Worm (Caenorhabditis elegans) whole organism, L1 larva: ENCODE results near the gene spe-51.
"Not testable (repeated sequence)": the region's sequence is repeated elsewhere in the genome, so short reads cannot be mapped to it uniquely, and the experiment has no call there.

Experiments
- ceh-82 ChIP-seq, 3 experiments: fragments of 150-350 bp in 1 of 3; sonication (generic microtip) in 2 of 3; optimal IDR thresholded peaks; 2 replicates each; lab custom pipeline; 2014 to 2017; ENCODE audit warnings: missing biosample characterization in 3 of 3, missing genetic modification characterization in 3 of 3
- egl-13 ChIP-seq: sonication (generic microtip); optimal IDR thresholded peaks from 2 replicates; lab custom pipeline; 2016; ENCODE audit warnings: missing genotype, missing genetic modification reagents, missing genetic modification characterization, missing compliant biosample characterization
- lin-13 ChIP-seq: fragments of 150-350 bp; optimal IDR thresholded peaks from 2 replicates; lab custom pipeline; 2014; ENCODE audit warnings: missing biosample characterization, missing genetic modification reagents, missing genetic modification characterization
- lsy-2 ChIP-seq, 2 experiments: fragments of 150-350 bp; optimal IDR thresholded peaks; 2 replicates each; lab custom pipeline; 2014; ENCODE audit warnings: missing biosample characterization in 2 of 2, missing genetic modification characterization in 2 of 2
- mdl-1 ChIP-seq, 2 experiments: fragments of 150-350 bp; optimal IDR thresholded peaks; 2 replicates each; lab custom pipeline; 2014 to 2017; ENCODE audit warnings: missing biosample characterization in 2 of 2, missing genetic modification characterization in 2 of 2, inconsistent platforms in 1 of 2
- nhr-28 ChIP-seq: fragments of 150-350 bp; optimal IDR thresholded peaks from 2 replicates; lab custom pipeline; 2014; ENCODE audit warnings: missing biosample characterization, missing genetic modification characterization

DNA sequence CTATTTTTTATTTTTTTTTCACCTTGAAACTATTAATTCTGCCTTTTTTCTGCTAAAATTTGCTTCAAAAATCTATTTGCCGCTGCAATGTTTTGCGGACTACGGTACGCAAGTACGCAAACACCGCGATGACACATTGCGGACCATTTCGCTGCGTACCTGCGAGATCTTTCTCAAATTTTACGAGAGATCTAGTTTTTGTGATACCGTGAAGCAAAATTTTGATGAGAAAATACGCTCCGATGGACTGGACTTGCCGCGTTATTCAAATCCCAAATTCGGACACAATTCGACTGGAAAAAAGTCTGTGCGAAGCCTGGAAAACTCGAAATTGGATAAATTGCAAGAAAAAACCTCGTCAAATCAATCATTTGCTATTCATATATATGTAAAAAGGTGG lies 28.0 kb downstream of the spe-51 start:
- peak; percentile 61 to 89 for TF ChIP-seq lsy-2 (tag; optimal IDR thresholded peaks at IDR 0.05; lab: Kevin White, UChicago)
- not testable (repeated sequence) for TF ChIP-seq ceh-82 (tag; optimal IDR thresholded peaks at IDR 0.05; lab: Kevin White, UChicago); mdl-1 (tag; optimal IDR thresholded peaks at IDR 0.05; lab: Kevin White, UChicago); lin-13; egl-13; nhr-28
